Worm (Caenorhabditis elegans) whole organism, L4 larva: ENCODE results near the gene K03H1.7.

ENCODE experiments used
- F10B5.3 ChIP-seq: sonication (generic microtip); optimal IDR thresholded peaks from 2 replicates; lab custom pipeline; 2016; ENCODE audit warnings: mild to moderate bottlenecking, missing genetic modification characterization, missing compliant biosample characterization
- F26F4.8 ChIP-seq: fragments of 200-800 bp; sonication (Bioruptor generic); conservative IDR thresholded peaks from 2 replicates; pipeline ENCODE4 v1.3.6; 2022; ENCODE audit warnings: missing genetic modification characterization, missing compliant biosample characterization
- F37D6.2 ChIP-seq: sonication (generic microtip); optimal IDR thresholded peaks from 2 replicates; lab custom pipeline; 2016; ENCODE audit warnings: mild to moderate bottlenecking, missing genetic modification characterization, missing compliant biosample characterization
- ama-1 ChIP-seq: fragments of 150-350 bp; optimal IDR thresholded peaks from 2 replicates; lab custom pipeline; 2014; ENCODE audit warnings: inconsistent platforms, mixed read lengths
- ceh-20 ChIP-seq: fragments of 200-800 bp; sonication (Bioruptor generic); IDR thresholded peaks from 2 replicates; pipeline ENCODE4 v1.3.6; 2022; ENCODE audit warnings: missing genetic modification reagents, missing genetic modification characterization, missing compliant biosample characterization
- cey-2 ChIP-seq: sonication (generic microtip); optimal IDR thresholded peaks from 3 replicates; lab custom pipeline; 2017; ENCODE audit warnings: missing genetic modification characterization, mild to moderate bottlenecking, missing compliant biosample characterization, antibody characterized with exemption, borderline replicate concordance; ENCODE audit not compliant: insufficient read depth
- ctbp-1 ChIP-seq: fragments of 200-800 bp; sonication (Bioruptor generic); IDR thresholded peaks from 2 replicates; pipeline ENCODE4 v1.3.6; 2022; ENCODE audit warnings: missing genetic modification reagents, missing genetic modification characterization, missing compliant biosample characterization
- dmd-6 ChIP-seq: fragments of 200-800 bp; sonication (Bioruptor generic); IDR thresholded peaks from 2 replicates; pipeline ENCODE4 v1.3.6; 2022; ENCODE audit warnings: missing genetic modification reagents, missing genetic modification characterization, missing compliant biosample characterization
- dmd-8 ChIP-seq: fragments of 200-800 bp; sonication (Bioruptor generic); IDR thresholded peaks from 2 replicates; pipeline ENCODE4 v1.3.6; 2022; ENCODE audit warnings: missing genetic modification characterization, missing compliant biosample characterization
- dve-1 ChIP-seq: sonication (generic microtip); optimal IDR thresholded peaks from 2 replicates; lab custom pipeline; 2017; ENCODE audit warnings: antibody characterized with exemption, mild to moderate bottlenecking, missing genetic modification characterization, missing compliant biosample characterization; ENCODE audit not compliant: insufficient read depth
- hlh-30 ChIP-seq: sonication (generic microtip); optimal IDR thresholded peaks from 2 replicates; lab custom pipeline; 2017; ENCODE audit warnings: antibody characterized with exemption, mild to moderate bottlenecking, missing genetic modification characterization, missing compliant biosample characterization; ENCODE audit not compliant: insufficient read depth
- lin-13 ChIP-seq: fragments of 150-350 bp; optimal IDR thresholded peaks from 2 replicates; lab custom pipeline; 2014; ENCODE audit warnings: missing biosample characterization, missing genetic modification reagents, missing genetic modification characterization
- lin-15B ChIP-seq: fragments of 150-350 bp; sonication (generic microtip); optimal IDR thresholded peaks from 3 replicates; lab custom pipeline; 2014; ENCODE audit warnings: missing biosample characterization, missing genetic modification characterization
- mdl-1 ChIP-seq, 2 experiments: fragments of 150-350 bp in 1 of 2; sonication (generic microtip) in 1 of 2; optimal IDR thresholded peaks; 2 replicates each; lab custom pipeline; 2014 to 2017; ENCODE audit warnings: missing biosample characterization in 2 of 2, missing genetic modification characterization in 2 of 2
- mxl-2 ChIP-seq: fragments of 200-800 bp; sonication (Bioruptor generic); conservative IDR thresholded peaks from 2 replicates; pipeline ENCODE4 v1.3.6; 2022; ENCODE audit warnings: missing genetic modification reagents, missing genetic modification characterization, missing compliant biosample characterization
- nhr-41 ChIP-seq: fragments of 200-800 bp; sonication (Bioruptor generic); IDR thresholded peaks from 2 replicates; pipeline ENCODE4 v1.3.6; 2022; ENCODE audit warnings: missing genetic modification reagents, missing genetic modification characterization, missing compliant biosample characterization
- nhr-76 ChIP-seq: fragments of 150-350 bp; optimal IDR thresholded peaks from 2 replicates; lab custom pipeline; 2014; ENCODE audit warnings: missing biosample characterization, missing genetic modification characterization
- php-3 ChIP-seq: fragments of 200-800 bp; sonication (Bioruptor generic); IDR thresholded peaks from 2 replicates; pipeline ENCODE4 v1.3.6; 2022; ENCODE audit warnings: missing genetic modification reagents, missing genetic modification characterization, missing compliant biosample characterization
- snpc-1.2 ChIP-seq: fragments of 200-800 bp; sonication (Bioruptor generic); IDR thresholded peaks from 2 replicates; pipeline ENCODE4 v1.3.6; 2022; ENCODE audit warnings: missing genetic modification reagents, missing genetic modification characterization, missing compliant biosample characterization
- unc-62 ChIP-seq, 3 experiments: fragments of 150-350 bp in 1 of 3; sonication (generic microtip); optimal IDR thresholded peaks in 2 of 3; peaks in 1 of 3; 1 replicate in 1 of 3; 2 replicates in 2 of 3; lab custom pipeline; 2014 to 2017; ENCODE audit warnings: missing biosample characterization in 3 of 3, missing genetic modification characterization in 3 of 3, missing genetic modification reagents in 3 of 3, missing genotype in 1 of 3

The K03H1.7 gene

ce11 chrIII:9991324-9991723, 44.1 kb downstream of the K03H1.7 start:
- TF ChIP-seq lin-13 (GFP tag; lab: Kevin White, UChicago) (no peak), hlh-30 (tag; lab: Kevin White, UChicago) (no peak), ctbp-1 (GFP tag; lab: Robert Waterston, UW) (no peak), snpc-1.2 (GFP tag; lab: Robert Waterston, UW) (no peak), dmd-8 (GFP tag; lab: Robert Waterston, UW) (no peak), F10B5.3 (tag; lab: Kevin White, UChicago) (no peak), nhr-76 (tag; lab: Kevin White, UChicago) (no peak), F37D6.2 (no peak), ama-1 (lab: Kevin White, UChicago) (no peak), lin-15B (no peak), dmd-6 (GFP tag; lab: Robert Waterston, UW) (no peak), mdl-1 (tag; optimal IDR thresholded peaks at IDR 0.05; lab: Kevin White, UChicago) (no peak), dve-1 (no peak), php-3 (GFP tag; lab: Robert Waterston, UW) (no peak), nhr-41 (GFP tag; lab: Robert Waterston, UW) (no peak), mxl-2 (GFP tag; lab: Robert Waterston, UW) (no peak), cey-2 (no peak), F26F4.8 (GFP tag; lab: Robert Waterston, UW) (no peak)

- peak in 1 of 2 experiments; percentile 53 for TF ChIP-seq unc-62 (GFP tag; optimal IDR thresholded peaks at IDR 0.05 in 1 of 2; lab: Kevin White, UChicago)
- no peak for TF ChIP-seq unc-62 (tag; optimal IDR thresholded peaks at IDR 0.05; lab: Kevin White, UChicago)
- no peak for TF ChIP-seq ceh-20 (GFP tag; lab: Robert Waterston, UW)
Measured at ce11 chrIII:9993535-9993934, 46.3 kb downstream of the K03H1.7 start, which contains the start of gene C05B5.4. TSS of gene C05B5.4 (plus strand) at chrIII:9993885.
